Fruit fly (Drosophila melanogaster) whole organism, embryonic: Measurements from ENCODE around the gene nbs.

Experiments
- ATbp ChIP-seq: fragments of 200-800 bp; sonication (Bioruptor generic); optimal IDR thresholded peaks from 2 replicates; lab custom pipeline; 2017; ENCODE audit warnings: missing biosample characterization, mild to moderate bottlenecking, missing genetic modification characterization, missing genetic modification reagents
- Awh ChIP-seq: fragments of 200-800 bp; sonication (Bioruptor generic); IDR thresholded peaks from 2 replicates; pipeline ENCODE4, ENCODE4 v1.3.6; 2022; ENCODE audit warnings: missing biosample characterization, missing genetic modification characterization
- Blimp-1 ChIP-seq: fragments of 200-800 bp; sonication (Bioruptor generic); optimal IDR thresholded peaks from 3 replicates; lab custom pipeline; 2018; ENCODE audit warnings: missing biosample characterization, missing genetic modification characterization, mild to moderate bottlenecking, moderate library complexity, missing genetic modification reagents
- CG11695 ChIP-seq: fragments of 200-800 bp; sonication (Bioruptor generic); IDR thresholded peaks from 3 replicates; pipeline ENCODE4 v1.3.6; 2022; ENCODE audit warnings: missing biosample characterization, missing genetic modification characterization
- CG13624 ChIP-seq: fragments of 200-800 bp; sonication (Bioruptor generic); optimal IDR thresholded peaks from 2 replicates; lab custom pipeline; 2016; ENCODE audit warnings: missing biosample characterization, missing genetic modification characterization
- CG14710 ChIP-seq: fragments of 200-800 bp; sonication (Bioruptor generic); optimal IDR thresholded peaks from 3 replicates; lab custom pipeline; 2019; ENCODE audit warnings: missing biosample characterization, mild to moderate bottlenecking, missing genetic modification characterization, moderate library complexity
- CG15269 ChIP-seq: fragments of 200-800 bp; sonication (Bioruptor generic); optimal IDR thresholded peaks from 2 replicates; lab custom pipeline; 2018; ENCODE audit warnings: missing biosample characterization, mild to moderate bottlenecking, missing genetic modification characterization, moderate library complexity
- CG17359 ChIP-seq: fragments of 200-800 bp; sonication (Bioruptor generic); optimal IDR thresholded peaks from 3 replicates; lab custom pipeline; 2018; ENCODE audit warnings: missing biosample characterization, mild to moderate bottlenecking, missing genetic modification characterization, moderate library complexity
- CG17612 ChIP-seq: fragments of 200-800 bp; sonication (Bioruptor generic); IDR thresholded peaks from 2 replicates; pipeline ENCODE4 v1.3.6; 2022; ENCODE audit warnings: missing biosample characterization, missing genetic modification characterization
- CG18262 ChIP-seq: fragments of 200-800 bp; optimal IDR thresholded peaks from 3 replicates; lab custom pipeline; 2019; ENCODE audit warnings: missing biosample characterization, mild to moderate bottlenecking, missing genetic modification characterization, moderate library complexity
- CG2712 ChIP-seq: fragments of 200-800 bp; optimal IDR thresholded peaks from 3 replicates; lab custom pipeline; 2019; ENCODE audit warnings: missing biosample characterization, mild to moderate bottlenecking, missing genetic modification characterization, moderate library complexity
- CG3281 ChIP-seq: fragments of 200-800 bp; sonication (Bioruptor generic); optimal IDR thresholded peaks from 3 replicates; lab custom pipeline; 2017; ENCODE audit warnings: missing biosample characterization, mild to moderate bottlenecking, missing genetic modification characterization
- CG6689 ChIP-seq: fragments of 200-800 bp; sonication (Bioruptor generic); IDR thresholded peaks from 2 replicates; pipeline ENCODE4 v1.3.6; 2022; ENCODE audit warnings: missing biosample characterization, missing genetic modification characterization
- CG7556 ChIP-seq: fragments of 200-800 bp; sonication (Bioruptor generic); optimal IDR thresholded peaks from 2 replicates; lab custom pipeline; 2017; ENCODE audit warnings: missing biosample characterization, mild to moderate bottlenecking, missing genetic modification characterization
- CG8388 ChIP-seq: fragments of 200-800 bp; sonication (Bioruptor generic); optimal IDR thresholded peaks from 2 replicates; lab custom pipeline; 2019; ENCODE audit warnings: missing biosample characterization, mild to moderate bottlenecking, missing genetic modification characterization, moderate library complexity
- Dbx ChIP-seq: fragments of 200-800 bp; sonication (Bioruptor generic); IDR thresholded peaks from 3 replicates; pipeline ENCODE4 v1.3.6; 2022; ENCODE audit warnings: missing biosample characterization, missing genetic modification characterization
- Dek ChIP-seq: fragments of 200-800 bp; sonication (Bioruptor generic); optimal IDR thresholded peaks from 3 replicates; lab custom pipeline; 2019; ENCODE audit warnings: missing biosample characterization, mild to moderate bottlenecking, missing genetic modification characterization, moderate library complexity
- Dll ChIP-seq: fragments of 200-800 bp; sonication (Bioruptor generic); IDR thresholded peaks from 4 replicates; pipeline ENCODE4 v1.3.6; 2022; ENCODE audit warnings: missing biosample characterization, missing genetic modification characterization; ENCODE audit not compliant: partially characterized antibody
- Drgx ChIP-seq: fragments of 200-800 bp; sonication (Bioruptor generic); IDR thresholded peaks from 2 replicates; pipeline ENCODE4 v1.3.6; 2022; ENCODE audit warnings: missing biosample characterization, missing genetic modification characterization
- Elba2 ChIP-seq: fragments of 200-800 bp; sonication (Bioruptor generic); optimal IDR thresholded peaks from 3 replicates; lab custom pipeline; 2016; ENCODE audit warnings: missing biosample characterization, missing genetic modification characterization
- Fer1 ChIP-seq: fragments of 200-800 bp; sonication (Bioruptor generic); optimal IDR thresholded peaks from 2 replicates; lab custom pipeline; 2017; ENCODE audit warnings: missing biosample characterization, mild to moderate bottlenecking, missing genetic modification characterization
- Fer2 ChIP-seq: fragments of 200-800 bp; sonication (Bioruptor generic); optimal IDR thresholded peaks from 2 replicates; lab custom pipeline; 2018; ENCODE audit warnings: missing biosample characterization, mild to moderate bottlenecking, missing genetic modification characterization, moderate library complexity
- GATAe ChIP-seq: fragments of 200-800 bp; sonication (Bioruptor generic); conservative IDR thresholded peaks from 2 replicates; pipeline ENCODE4 v1.3.6; 2022; ENCODE audit warnings: missing biosample characterization, missing genetic modification characterization
- Hmr ChIP-seq: fragments of 200-800 bp; sonication (Bioruptor generic); optimal IDR thresholded peaks from 3 replicates; lab custom pipeline; 2017; ENCODE audit warnings: mild to moderate bottlenecking, missing biosample characterization, missing genetic modification reagents, missing genetic modification characterization
- Hr3 ChIP-seq: fragments of 200-800 bp; sonication (Bioruptor generic); optimal IDR thresholded peaks from 3 replicates; lab custom pipeline; 2016; ENCODE audit warnings: missing biosample characterization, missing genetic modification characterization
- Hr78 ChIP-seq, 2 experiments: fragments of 200-800 bp in 1 of 2; fragments of >200 bp in 1 of 2; sonication (Bioruptor generic) in 1 of 2; optimal IDR thresholded peaks; 2 replicates each; lab custom pipeline; 2017 to 2019; ENCODE audit warnings: missing biosample characterization in 2 of 2, missing genetic modification characterization in 2 of 2, mild to moderate bottlenecking in 1 of 2, moderate library complexity in 1 of 2
- Scr ChIP-seq: fragments of 200-800 bp; sonication (Bioruptor generic); IDR thresholded peaks from 2 replicates; pipeline ENCODE4 v1.3.6; 2022; ENCODE audit warnings: missing biosample characterization, missing genetic modification characterization; ENCODE audit not compliant: partially characterized antibody
- Sox102F ChIP-seq: fragments of 200-800 bp; sonication (Bioruptor generic); optimal IDR thresholded peaks from 2 replicates; lab custom pipeline; 2018; ENCODE audit warnings: missing biosample characterization, mild to moderate bottlenecking, missing genetic modification characterization, moderate library complexity
- ara ChIP-seq: fragments of 200-800 bp; sonication (Bioruptor generic); IDR thresholded peaks from 2 replicates; pipeline ENCODE4 v1.3.6; 2022; ENCODE audit warnings: missing biosample characterization, missing genetic modification characterization
- bab2 ChIP-seq: fragments of 200-800 bp; sonication (Bioruptor generic); optimal IDR thresholded peaks from 2 replicates; lab custom pipeline; 2016; ENCODE audit warnings: missing biosample characterization, missing genetic modification characterization
- bbx ChIP-seq: fragments of 200-800 bp; sonication (Bioruptor generic); IDR thresholded peaks from 2 replicates; pipeline ENCODE4 v1.3.6; 2022; ENCODE audit warnings: missing biosample characterization, missing genetic modification characterization; ENCODE audit not compliant: partially characterized antibody
- bigmax ChIP-seq: fragments of 200-800 bp; sonication (Bioruptor generic); optimal IDR thresholded peaks from 2 replicates; lab custom pipeline; 2018; ENCODE audit warnings: missing biosample characterization, mild to moderate bottlenecking, missing genetic modification characterization
- chm ChIP-seq: fragments of 200-800 bp; sonication (Bioruptor generic); IDR thresholded peaks from 2 replicates; pipeline ENCODE4 v1.3.6; 2022; ENCODE audit warnings: missing biosample characterization, missing genetic modification characterization
- corto ChIP-seq: fragments of 200-800 bp; sonication (Bioruptor generic); optimal IDR thresholded peaks from 2 replicates; lab custom pipeline; 2016; ENCODE audit warnings: missing biosample characterization, mild to moderate bottlenecking, missing genetic modification characterization, moderate library complexity
- cwo ChIP-seq: fragments of 200-800 bp; sonication (Bioruptor generic); optimal IDR thresholded peaks from 3 replicates; lab custom pipeline; 2017; ENCODE audit warnings: missing biosample characterization, missing genetic modification characterization, mild to moderate bottlenecking, moderate library complexity, missing genetic modification reagents
- fru ChIP-seq: fragments of >200 bp; optimal IDR thresholded peaks from 2 replicates; lab custom pipeline; 2017
- hkb ChIP-seq, 2 experiments: fragments of 200-800 bp in 1 of 2; fragments of >200 bp in 1 of 2; sonication (Bioruptor generic) in 1 of 2; IDR thresholded peaks in 1 of 2; optimal IDR thresholded peaks in 1 of 2; 2 replicates each; pipeline versions ENCODE4 v1.3.6 to Lab custom; 2017 to 2022; ENCODE audit warnings: missing biosample characterization in 1 of 2, missing genetic modification characterization in 1 of 2
- lmd ChIP-seq: fragments of 200-800 bp; sonication (Bioruptor generic); IDR thresholded peaks from 2 replicates; pipeline ENCODE4 v1.3.6; 2022; ENCODE audit warnings: missing biosample characterization, missing genetic modification characterization
- row ChIP-seq: fragments of 200-800 bp; sonication (Bioruptor generic); IDR thresholded peaks from 3 replicates; pipeline ENCODE4 v1.3.6; 2022; ENCODE audit warnings: missing biosample characterization, missing genetic modification characterization
- sens ChIP-seq: fragments of 200-800 bp; sonication (Bioruptor generic); peaks from one replicate; lab custom pipeline; 2016; ENCODE audit warnings: missing biosample characterization, missing genetic modification characterization
- shn ChIP-seq: fragments of 200-800 bp; sonication (Bioruptor generic); optimal IDR thresholded peaks from 3 replicates; lab custom pipeline; 2016; ENCODE audit warnings: missing biosample characterization, missing genetic modification characterization
- sisA ChIP-seq: fragments of 200-800 bp; sonication (Bioruptor generic); IDR thresholded peaks from 2 replicates; pipeline ENCODE4 v1.3.6; 2022; ENCODE audit warnings: missing biosample characterization, missing genetic modification characterization
- slp2 ChIP-seq: fragments of 200-800 bp; sonication (Bioruptor generic); optimal IDR thresholded peaks from 2 replicates; lab custom pipeline; 2016; ENCODE audit warnings: missing biosample characterization, missing genetic modification characterization
- tap ChIP-seq: fragments of 200-800 bp; optimal IDR thresholded peaks from 3 replicates; lab custom pipeline; 2019; ENCODE audit warnings: missing biosample characterization, mild to moderate bottlenecking, missing genetic modification characterization, moderate library complexity
- toy ChIP-seq: fragments of 200-800 bp; sonication (Bioruptor generic); IDR thresholded peaks from 2 replicates; pipeline ENCODE4 v1.3.6; 2022; ENCODE audit warnings: missing biosample characterization, missing genetic modification characterization
- tx ChIP-seq: fragments of 200-800 bp; sonication (Bioruptor generic); optimal IDR thresholded peaks from 2 replicates; lab custom pipeline; 2016; ENCODE audit warnings: missing biosample characterization, missing genetic modification characterization
- vfl ChIP-seq: fragments of 200-800 bp; sonication (Bioruptor generic); optimal IDR thresholded peaks from 2 replicates; lab custom pipeline; 2016; ENCODE audit warnings: missing biosample characterization, missing genetic modification characterization
- vnd ChIP-seq: fragments of 200-800 bp; sonication (Bioruptor generic); IDR thresholded peaks from 3 replicates; pipeline ENCODE4 v1.3.6; 2022; ENCODE audit warnings: missing biosample characterization, missing genetic modification characterization; ENCODE audit not compliant: partially characterized antibody
- wek ChIP-seq: fragments of 200-800 bp; sonication (Bioruptor generic); optimal IDR thresholded peaks from 3 replicates; lab custom pipeline; 2018; ENCODE audit warnings: missing biosample characterization, mild to moderate bottlenecking, missing genetic modification characterization, moderate library complexity
- zfh1 ChIP-seq: fragments of 200-800 bp; sonication (Bioruptor generic); IDR thresholded peaks from 3 replicates; pipeline ENCODE4 v1.3.6; 2022; ENCODE audit warnings: missing biosample characterization, missing genetic modification characterization
- zfh2 ChIP-seq: fragments of 200-800 bp; sonication (Bioruptor generic); optimal IDR thresholded peaks from 2 replicates; lab custom pipeline; 2016; ENCODE audit warnings: missing biosample characterization, missing genetic modification characterization

nbs gene

DNA sequence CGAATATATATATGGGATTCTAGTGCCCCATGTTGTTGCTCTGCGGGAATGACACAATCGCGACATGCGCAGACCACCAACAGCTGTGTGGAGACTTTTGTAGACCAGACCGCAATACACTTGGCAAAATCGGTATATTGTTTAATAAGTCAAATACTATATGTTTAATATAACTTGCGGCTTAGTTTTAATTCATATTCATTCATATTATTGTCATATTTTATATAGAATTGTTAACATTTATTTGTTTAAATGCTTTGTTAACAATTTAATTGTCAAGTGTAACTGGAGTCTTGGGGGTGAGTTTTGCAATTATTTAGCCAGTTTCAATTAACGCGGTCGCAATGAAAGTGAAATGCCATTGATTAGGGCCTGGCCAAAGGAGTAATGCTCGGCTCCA lies 16.6 kb upstream of the nbs start (continued):
- TF ChIP-seq Hmr (GFP tag; lab: Kevin White, UChicago) (peak; percentile 46), wek (GFP tag; lab: Kevin White, UChicago) (no peak), CG15269 (tag; lab: Kevin White, UChicago) (no peak), Scr (GFP tag; lab: Robert Waterston, UW) (no peak), CG2712 (tag; lab: Kevin White, UChicago) (peak; percentile 53), toy (GFP tag; lab: Robert Waterston, UW) (no peak), CG6689 (peak; percentile 60), Fer1 (GFP tag; lab: Kevin White, UChicago) (peak; percentile 25), ara (GFP tag; lab: Robert Waterston, UW) (no peak), fru (lab: Kevin White, UChicago) (no peak), Hr3 (GFP tag; lab: Kevin White, UChicago) (no peak), Dek (tag; lab: Kevin White, UChicago) (peak; percentile 23), tap (tag; lab: Kevin White, UChicago) (no peak), Awh (GFP tag; lab: Robert Waterston, UW) (no peak), Blimp-1 (GFP tag; lab: Kevin White, UChicago) (peak; percentile 20), GATAe (GFP tag; lab: Robert Waterston, UW) (no peak), CG7556 (peak; percentile 60), vfl (GFP tag; lab: Kevin White, UChicago) (no peak), Hr78 (GFP tag; optimal IDR thresholded peaks at IDR 0.05; lab: Kevin White, UChicago) (no peak), CG14710 (no peak), Drgx (GFP tag; lab: Robert Waterston, UW) (peak; percentile 70), Elba2 (GFP tag; lab: Kevin White, UChicago) (no peak), CG11695 (GFP tag; lab: Robert Waterston, UW) (peak; percentile 29; the same call in 1 of the 3 replicates), CG17612 (GFP tag; lab: Robert Waterston, UW) (no peak), sens (GFP tag; lab: Kevin White, UChicago) (peak; percentile 71), ATbp (GFP tag; lab: Kevin White, UChicago) (peak; percentile 23), slp2 (GFP tag; lab: Kevin White, UChicago) (no peak), corto (GFP tag; lab: Kevin White, UChicago) (no peak), Fer2 (no peak), lmd (GFP tag; lab: Robert Waterston, UW) (peak; percentile 14; the same call in 1 of the 2 replicates), hkb (optimal IDR thresholded peaks at IDR 0.05; lab: Kevin White, UChicago) (no peak), hkb (GFP tag; IDR thresholded peaks at IDR 0.05; lab: Robert Waterston, UW) (peak; percentile 36; the same call in 1 of the 2 replicates), Dbx (GFP tag; lab: Robert Waterston, UW) (peak; percentile 34; the same call in 1 of the 3 replicates), cwo (GFP tag; lab: Kevin White, UChicago) (peak; percentile 26), Dll (GFP tag; lab: Robert Waterston, UW) (no peak), shn (no peak), tx (no peak), bigmax (GFP tag; lab: Kevin White, UChicago) (no peak), CG18262 (peak; percentile 46), bab2 (GFP tag; lab: Kevin White, UChicago) (no peak), CG8388 (GFP tag; lab: Kevin White, UChicago) (peak; percentile 16), bbx (GFP tag; lab: Robert Waterston, UW) (no peak), sisA (0 out of 2 replicates have a peak, but pooled peaks have one; percentile 31), vnd (no peak), Sox102F (GFP tag; lab: Kevin White, UChicago) (peak; percentile 8), CG13624 (GFP tag; lab: Kevin White, UChicago) (no peak), CG17359 (tag; lab: Kevin White, UChicago) (peak; percentile 28), zfh1 (GFP tag; lab: Robert Waterston, UW) (no peak), CG3281 (GFP tag; lab: Kevin White, UChicago) (peak; percentile 6), zfh2 (GFP tag; lab: Kevin White, UChicago) (no peak), chm (GFP tag; lab: Robert Waterston, UW) (no peak), row (peak; percentile 52)
